Fruit fly (Drosophila melanogaster): Measurements from ENCODE around the gene CG15548.

- TF ChIP-seq Sin3A (optimal IDR thresholded peaks at IDR 0.05), result no peak
- no peak for TF ChIP-seq psq (optimal IDR thresholded peaks at IDR 0.05)
- no peak for TF ChIP-seq h (optimal IDR thresholded peaks at IDR 0.05)
- TF ChIP-seq insv (optimal IDR thresholded peaks at IDR 0.05), result no peak
Observed at dm6 chr3R:31006599-31006998, 47.1 kb downstream of the CG15548 start.

Measured in Kc167 (cell line).